Worm (Caenorhabditis elegans): ENCODE measurements around the gene cec-5.

- TF ChIP-seq W03F9.2 (tag; optimal IDR thresholded peaks at IDR 0.05) (no peak), him-1 (tag; optimal IDR thresholded peaks at IDR 0.05) (no peak), dao-5 (tag; optimal IDR thresholded peaks at IDR 0.05) (no peak)
Observed at ce11 chrIV:7586972-7587371, 7.1 kb upstream of the cec-5 start.
